Worm (Caenorhabditis elegans) whole organism, early embryonic: ENCODE measurements around the gene ugt-46.

Source experiments
- B0310.2 ChIP-seq: sonication (generic microtip); optimal IDR thresholded peaks from 2 replicates; lab custom pipeline; 2016; ENCODE audit warnings: mild to moderate bottlenecking, missing genetic modification characterization, missing compliant biosample characterization
- aly-1 ChIP-seq: sonication (generic microtip); optimal IDR thresholded peaks from 2 replicates; lab custom pipeline; 2016; ENCODE audit warnings: missing genetic modification characterization, missing compliant biosample characterization
- ama-1 ChIP-seq: fragments of 150-350 bp; optimal IDR thresholded peaks from 2 replicates; lab custom pipeline; 2014
- ceh-13 ChIP-seq: fragments of 200-800 bp; sonication (Bioruptor generic); optimal IDR thresholded peaks from 2 replicates; lab custom pipeline; 2018; ENCODE audit warnings: mild to moderate bottlenecking, missing genetic modification characterization, missing compliant biosample characterization
- ets-7 ChIP-seq: sonication (generic microtip); optimal IDR thresholded peaks from 2 replicates; lab custom pipeline; 2016; ENCODE audit warnings: missing genotype, missing genetic modification characterization, missing compliant biosample characterization
- flt-1 ChIP-seq: fragments of 200-800 bp; sonication (Bioruptor generic); IDR thresholded peaks from 2 replicates; pipeline ENCODE4 v1.3.6; 2022; ENCODE audit warnings: missing genetic modification characterization, missing compliant biosample characterization
- hmg-4 ChIP-seq: fragments of 200-800 bp; sonication (Bioruptor generic); optimal IDR thresholded peaks from 2 replicates; lab custom pipeline; 2018; ENCODE audit warnings: mild to moderate bottlenecking, missing genetic modification characterization, missing compliant biosample characterization
- hnd-1 ChIP-seq: sonication (generic microtip); optimal IDR thresholded peaks from 2 replicates; lab custom pipeline; 2016; ENCODE audit warnings: missing genetic modification characterization, missing compliant biosample characterization
- pes-1 ChIP-seq: fragments of 200-800 bp; sonication (Bioruptor generic); IDR thresholded peaks from 2 replicates; pipeline ENCODE4 v1.3.6; 2022; ENCODE audit warnings: missing genetic modification reagents, missing genetic modification characterization, missing compliant biosample characterization
- sea-1 ChIP-seq: fragments of 200-800 bp; sonication (Bioruptor generic); conservative IDR thresholded peaks from 2 replicates; pipeline ENCODE4 v1.3.6; 2022; ENCODE audit warnings: missing genetic modification characterization, missing compliant biosample characterization
- tbx-11 ChIP-seq: fragments of 200-800 bp; sonication (Bioruptor generic); IDR thresholded peaks from 2 replicates; pipeline ENCODE4 v1.3.6; 2022; ENCODE audit warnings: missing genetic modification characterization, missing compliant biosample characterization
- tbx-37 ChIP-seq: fragments of 200-800 bp; sonication (Bioruptor generic); conservative IDR thresholded peaks from 2 replicates; pipeline ENCODE4 v1.3.6; 2022; ENCODE audit warnings: missing genetic modification reagents, missing genetic modification characterization, missing compliant biosample characterization
- tra-4 ChIP-seq: sonication (generic microtip); optimal IDR thresholded peaks from 2 replicates; lab custom pipeline; 2017; ENCODE audit warnings: missing genetic modification characterization, missing compliant biosample characterization

ce11 chrX:538083-538482 lies 8.0 kb upstream of the ugt-46 start:
- TF ChIP-seq ama-1 (lab: Kevin White, UChicago) = no peak
- no peak for TF ChIP-seq pes-1 (GFP tag; lab: Robert Waterston, UW)
- TF ChIP-seq hnd-1 (tag; lab: Kevin White, UChicago) = no peak
- no peak for TF ChIP-seq tra-4 (tag; lab: Kevin White, UChicago)
- TF ChIP-seq aly-1 = no peak
- TF ChIP-seq tbx-11 (GFP tag; lab: Robert Waterston, UW) = no peak
- no peak for TF ChIP-seq sea-1 (GFP tag; lab: Robert Waterston, UW)
- TF ChIP-seq flt-1 (GFP tag; lab: Robert Waterston, UW) = no peak
- no peak for TF ChIP-seq tbx-37 (GFP tag; lab: Robert Waterston, UW)
- TF ChIP-seq ets-7 (tag; lab: Kevin White, UChicago) = no peak
- no peak for TF ChIP-seq B0310.2 (tag; lab: Kevin White, UChicago)
- no peak for TF ChIP-seq hmg-4
- TF ChIP-seq ceh-13 = no peak
